Fruit fly (Drosophila melanogaster): Measurements from ENCODE around the gene CG13070.

- TF ChIP-seq psq (optimal IDR thresholded peaks at IDR 0.05) (no peak), h (optimal IDR thresholded peaks at IDR 0.05) (no peak)
Measured at dm6 chr3L:16308380-16308779, 45.2 kb downstream of the CG13070 start, which contains the start of gene CG13042.

All from Kc167 (cell line).